Fruit fly (Drosophila melanogaster) whole organism, pupa: Measurements from ENCODE around the gene Oseg4.

Experiments
- CG10348 ChIP-seq: fragments of 200-800 bp; sonication (Bioruptor generic); IDR thresholded peaks from 2 replicates; pipeline ENCODE4 v1.3.6; 2022; ENCODE audit warnings: missing biosample characterization, missing genetic modification characterization
- CG12605 ChIP-seq: fragments of 200-800 bp; sonication (Bioruptor generic); IDR thresholded peaks from 2 replicates; pipeline ENCODE4 v1.3.6; 2022; ENCODE audit warnings: missing biosample characterization, missing genetic modification characterization
- CG13204 ChIP-seq: fragments of 200-800 bp; sonication (Bioruptor generic); optimal IDR thresholded peaks from 2 replicates; lab custom pipeline; 2018; ENCODE audit warnings: missing biosample characterization, mild to moderate bottlenecking, missing genetic modification characterization, moderate library complexity
- CG14655 ChIP-seq: fragments of 200-800 bp; sonication (Bioruptor generic); optimal IDR thresholded peaks from 3 replicates; lab custom pipeline; 2017; ENCODE audit warnings: mild to moderate bottlenecking, missing biosample characterization, missing genetic modification reagents, missing genetic modification characterization
- CG15710 ChIP-seq: fragments of 200-800 bp; sonication (Bioruptor generic); optimal IDR thresholded peaks from 2 replicates; lab custom pipeline; 2018; ENCODE audit warnings: missing biosample characterization, mild to moderate bottlenecking, missing genetic modification characterization, moderate library complexity
- CG17806 ChIP-seq: fragments of 200-800 bp; sonication (Bioruptor generic); optimal IDR thresholded peaks from 2 replicates; lab custom pipeline; 2018; ENCODE audit warnings: missing biosample characterization, mild to moderate bottlenecking, missing genetic modification characterization, moderate library complexity
- CG32121 ChIP-seq: fragments of 200-800 bp; sonication (Bioruptor generic); IDR thresholded peaks from 2 replicates; pipeline ENCODE4 v1.3.6; 2022; ENCODE audit warnings: missing biosample characterization, missing genetic modification characterization
- CG34367 ChIP-seq: fragments of 200-800 bp; sonication (Bioruptor generic); optimal IDR thresholded peaks from 2 replicates; lab custom pipeline; 2018; ENCODE audit warnings: missing biosample characterization, mild to moderate bottlenecking, missing genetic modification characterization
- CG4496 ChIP-seq: fragments of 200-800 bp; sonication (Bioruptor generic); IDR thresholded peaks from 3 replicates; pipeline ENCODE4 v1.3.6; 2022; ENCODE audit warnings: missing biosample characterization, missing genetic modification characterization
- CG8159 ChIP-seq: fragments of 200-800 bp; sonication (Bioruptor generic); optimal IDR thresholded peaks from 3 replicates; lab custom pipeline; 2018; ENCODE audit warnings: missing biosample characterization, mild to moderate bottlenecking, missing genetic modification characterization, moderate library complexity
- CG8301 ChIP-seq: fragments of 200-800 bp; sonication (Bioruptor generic); optimal IDR thresholded peaks from 2 replicates; lab custom pipeline; 2018; ENCODE audit warnings: missing biosample characterization, mild to moderate bottlenecking, missing genetic modification characterization
- CG9948 ChIP-seq: fragments of 200-800 bp; sonication (Bioruptor generic); optimal IDR thresholded peaks from 2 replicates; lab custom pipeline; 2018; ENCODE audit warnings: missing biosample characterization, mild to moderate bottlenecking, missing genetic modification characterization, moderate library complexity
- D1 ChIP-seq: fragments of 200-800 bp; sonication (Bioruptor generic); optimal IDR thresholded peaks from 2 replicates; lab custom pipeline; 2018; ENCODE audit warnings: missing biosample characterization, mild to moderate bottlenecking, missing genetic modification characterization, moderate library complexity
- EcR ChIP-seq: fragments of 200-800 bp; sonication (Bioruptor generic); optimal IDR thresholded peaks from 3 replicates; lab custom pipeline; 2019; ENCODE audit warnings: missing biosample characterization, missing genetic modification characterization, mild to moderate bottlenecking, moderate library complexity, missing genetic modification reagents
- Ets98B ChIP-seq: fragments of 200-800 bp; sonication (Bioruptor generic); IDR thresholded peaks from 2 replicates; pipeline ENCODE4 v1.3.6; 2022; ENCODE audit warnings: missing biosample characterization, missing genetic modification characterization
- Pif1A ChIP-seq: fragments of 200-800 bp; sonication (Bioruptor generic); optimal IDR thresholded peaks from 3 replicates; lab custom pipeline; 2016; ENCODE audit warnings: missing biosample characterization, missing genetic modification characterization
- Pif1B ChIP-seq: fragments of 200-800 bp; sonication (Bioruptor generic); optimal IDR thresholded peaks from 3 replicates; lab custom pipeline; 2016; ENCODE audit warnings: missing biosample characterization, missing genetic modification characterization
- Snoo ChIP-seq: fragments of 200-800 bp; sonication (Bioruptor generic); optimal IDR thresholded peaks from 3 replicates; lab custom pipeline; 2017; ENCODE audit warnings: missing biosample characterization, mild to moderate bottlenecking, missing genetic modification characterization, inconsistent platforms
- fd96Ca ChIP-seq: fragments of 200-800 bp; sonication (Bioruptor generic); IDR thresholded peaks from 3 replicates; pipeline ENCODE4 v1.3.6; 2022; ENCODE audit warnings: missing biosample characterization, missing genetic modification characterization
- gl ChIP-seq: fragments of 200-800 bp; sonication (Bioruptor generic); optimal IDR thresholded peaks from 2 replicates; lab custom pipeline; 2018; ENCODE audit warnings: missing biosample characterization, mild to moderate bottlenecking, missing genetic modification characterization
- rn ChIP-seq: fragments of 200-800 bp; sonication (Bioruptor generic); IDR thresholded peaks from 2 replicates; pipeline ENCODE4 v1.3.6; 2022; ENCODE audit warnings: missing biosample characterization, missing genetic modification characterization

Gene Oseg4

dm6 chr3L:1688161-1688560 lies 47.4 kb downstream of the Oseg4 start:
- TF ChIP-seq CG9948 (tag; lab: Kevin White, UChicago) (peak; percentile 12), CG14655 (GFP tag; lab: Kevin White, UChicago) (peak; percentile 50), CG8301 (tag; lab: Kevin White, UChicago) (peak; percentile 42), CG8159 (peak; percentile 22), Snoo (tag; lab: Kevin White, UChicago) (no peak), CG17806 (tag; lab: Kevin White, UChicago) (no peak), D1 (tag; lab: Kevin White, UChicago) (no peak)
- TF ChIP-seq, all 21 proteins: peak for 4

- peak; percentile 77 for TF ChIP-seq CG12605 (GFP tag; lab: Robert Waterston, UW)
- peak; percentile 82 for TF ChIP-seq CG4496 (GFP tag; lab: Robert Waterston, UW)
- peak; percentile 77 for TF ChIP-seq CG8159
- TF ChIP-seq D1 (tag; lab: Kevin White, UChicago) = no peak
- no peak for TF ChIP-seq CG10348 (GFP tag; lab: Robert Waterston, UW)
- TF ChIP-seq Ets98B (GFP tag; lab: Robert Waterston, UW) = 0 out of 2 replicates have a peak, but pooled peaks have one; percentile 21
- TF ChIP-seq Pif1A = peak; percentile 66
- TF ChIP-seq Pif1B (GFP tag; lab: Kevin White, UChicago) = peak; percentile 68
- TF ChIP-seq CG14655 (GFP tag; lab: Kevin White, UChicago) = peak; percentile 57
- no peak for TF ChIP-seq CG13204 (GFP tag; lab: Kevin White, UChicago)
- no peak; the same call in 1 of the 2 replicates for TF ChIP-seq rn (GFP tag; lab: Robert Waterston, UW)
- no peak for TF ChIP-seq EcR
- peak; percentile 67 for TF ChIP-seq CG15710 (tag; lab: Kevin White, UChicago)
- TF ChIP-seq CG34367 (tag; lab: Kevin White, UChicago) = peak; percentile 41
- TF ChIP-seq Snoo (tag; lab: Kevin White, UChicago) = peak; percentile 17
- peak; percentile 44 for TF ChIP-seq gl
- TF ChIP-seq CG32121 (GFP tag; lab: Robert Waterston, UW) = no peak
- peak; percentile 71; the same call in 2 of the 3 replicates for TF ChIP-seq fd96Ca (GFP tag; lab: Robert Waterston, UW)
- TF ChIP-seq CG8301 (tag; lab: Kevin White, UChicago) = peak; percentile 26
- TF ChIP-seq CG17806 (tag; lab: Kevin White, UChicago) = peak; percentile 64
- peak; percentile 63 for TF ChIP-seq CG9948 (tag; lab: Kevin White, UChicago)
Measured at dm6 chr3L:1683091-1683490, 52.5 kb downstream of the Oseg4 start.
